Fruit fly (Drosophila melanogaster): ENCODE results near the gene Drsl6.

Gene Drsl6

DNA sequence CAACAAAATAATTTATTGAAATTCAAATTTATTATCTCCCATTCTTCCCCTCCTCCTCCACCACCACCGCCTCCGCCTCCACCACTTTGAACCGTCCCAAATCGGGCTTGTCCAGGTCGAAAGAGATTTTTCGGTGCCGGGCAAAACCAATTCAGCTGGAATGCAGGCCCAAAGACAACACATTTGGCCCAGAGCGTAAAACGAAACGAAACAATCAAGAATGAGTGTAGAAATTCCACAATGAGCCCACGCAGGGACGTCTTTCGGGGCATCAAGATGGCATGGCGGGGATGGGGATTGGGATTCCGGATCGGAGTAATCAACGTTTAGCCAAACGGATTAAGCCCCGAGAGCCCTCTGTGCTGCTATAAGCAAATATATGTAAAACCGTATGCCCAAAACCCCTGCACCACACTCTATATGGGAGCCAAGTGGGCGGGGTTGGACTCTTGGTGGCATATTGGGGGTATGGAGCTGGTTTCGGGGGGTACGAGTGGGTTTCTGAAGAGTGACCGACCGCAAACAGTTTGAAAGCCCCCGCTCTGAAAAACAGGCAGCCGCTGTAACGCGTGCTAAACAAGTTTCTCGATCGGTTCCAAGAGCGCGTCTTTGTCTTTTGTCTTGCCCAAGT is 47.9 kb upstream of the Drsl6 start:
- TF ChIP-seq Rel (GFP tag; optimal IDR thresholded peaks at IDR 0.05) (no peak), Rel (tag; optimal IDR thresholded peaks at IDR 0.05) (peak; percentile 29), dl (GFP tag; optimal IDR thresholded peaks at IDR 0.05; ENCODE audit: insufficient read depth in 1 of 2, partially characterized antibody in 2 of 2) (peak; percentile 18 to 41), psq (GFP tag; optimal IDR thresholded peaks at IDR 0.05) (peak; percentile 10), Abd-B (GFP tag; optimal IDR thresholded peaks at IDR 0.05) (no peak), Dif (GFP tag; optimal IDR thresholded peaks at IDR 0.05; ENCODE audit: partially characterized antibody) (peak; percentile 75)

DNA sequence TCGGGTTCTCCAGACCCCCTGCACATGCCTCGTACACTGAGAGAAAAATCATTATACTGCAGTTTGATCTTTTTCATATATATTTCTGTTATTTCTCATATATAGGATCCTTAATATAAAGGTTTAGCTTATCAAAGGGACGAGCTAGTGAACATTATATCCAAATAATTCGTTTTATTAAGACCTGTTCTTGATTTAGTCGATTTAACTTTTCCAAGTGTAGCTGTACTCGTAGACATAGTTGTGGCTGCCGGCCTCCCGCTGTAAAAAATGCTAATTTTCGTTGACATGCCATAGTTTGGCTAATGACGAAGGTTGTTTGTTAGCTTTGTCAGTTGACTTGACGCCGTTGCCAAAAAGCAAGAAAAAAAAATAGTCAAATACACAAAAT is 46.3 kb upstream of the Drsl6 start:
- TF ChIP-seq Dif (GFP tag; optimal IDR thresholded peaks at IDR 0.05; ENCODE audit: partially characterized antibody) (no peak), sage (GFP tag; optimal IDR thresholded peaks at IDR 0.05) (no peak), Rel (GFP tag; optimal IDR thresholded peaks at IDR 0.05) (no peak), Rel (tag; optimal IDR thresholded peaks at IDR 0.05) (no peak), dmrt93B (GFP tag; optimal IDR thresholded peaks at IDR 0.05) (no peak), fru (GFP tag; optimal IDR thresholded peaks at IDR 0.05) (peak; percentile 13), foxo (GFP tag; optimal IDR thresholded peaks at IDR 0.05) (peak in 1 of 2 experiments; percentile 15), Jra (GFP tag; optimal IDR thresholded peaks at IDR 0.05) (no peak), CrebA (GFP tag; optimal IDR thresholded peaks at IDR 0.05; ENCODE audit: borderline replicate concordance) (no peak), rgr (GFP tag; optimal IDR thresholded peaks at IDR 0.05) (no peak), dsf (GFP tag; optimal IDR thresholded peaks at IDR 0.05; ENCODE audit: borderline replicate concordance) (no peak), brk (GFP tag; optimal IDR thresholded peaks at IDR 0.05) (no peak), sv (GFP tag; optimal IDR thresholded peaks at IDR 0.05) (peak; percentile 77), Sp1 (GFP tag; optimal IDR thresholded peaks at IDR 0.05) (no peak), psq (GFP tag; optimal IDR thresholded peaks at IDR 0.05) (no peak), Vsx2 (GFP tag; optimal IDR thresholded peaks at IDR 0.05; ENCODE audit: partially characterized antibody) (no peak), tai (GFP tag; optimal IDR thresholded peaks at IDR 0.05) (no peak)

DNA sequence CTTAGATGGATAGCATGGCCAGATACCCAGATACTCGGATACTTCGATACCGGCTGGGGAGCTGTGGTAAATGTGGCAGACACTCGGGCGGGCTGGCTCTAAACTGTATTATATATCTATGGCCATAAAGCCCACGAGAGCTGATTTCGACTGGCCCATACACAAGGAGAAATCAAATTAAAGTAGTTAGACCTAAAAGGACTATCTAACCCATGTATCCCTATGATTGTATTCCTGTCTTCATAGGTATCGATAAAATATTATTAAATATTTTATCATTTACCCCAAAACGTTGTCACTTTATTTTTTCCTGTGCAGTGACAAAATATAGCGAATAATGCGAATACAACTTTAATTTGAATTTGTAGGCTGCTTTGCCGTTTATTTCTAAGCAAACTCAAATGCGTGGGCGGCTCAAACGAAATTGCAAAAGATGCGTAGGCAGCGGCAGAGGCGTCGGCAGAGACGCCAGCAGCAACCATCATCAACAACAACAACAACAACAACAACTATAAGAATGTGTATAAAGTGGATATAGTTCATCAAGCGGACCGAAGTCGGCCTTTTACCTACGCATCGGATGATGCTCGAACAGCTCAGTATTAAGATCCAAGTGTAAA is 45.8 kb upstream of the Drsl6 start:
- TF ChIP-seq GATAd (GFP tag; optimal IDR thresholded peaks at IDR 0.05) (no peak), Sp1 (GFP tag; optimal IDR thresholded peaks at IDR 0.05) (no peak), Hr78 (GFP tag; optimal IDR thresholded peaks at IDR 0.05) (no peak), ey (GFP tag; optimal IDR thresholded peaks at IDR 0.05) (no peak), Mio (GFP tag; optimal IDR thresholded peaks at IDR 0.05) (no peak), Hr83 (GFP tag; optimal IDR thresholded peaks at IDR 0.05; ENCODE audit: poor library complexity, severe bottlenecking) (no peak), CrebA (GFP tag; optimal IDR thresholded peaks at IDR 0.05; ENCODE audit: borderline replicate concordance) (no peak), pan (optimal IDR thresholded peaks at IDR 0.05) (no peak), tai (GFP tag; optimal IDR thresholded peaks at IDR 0.05) (no peak), Vsx2 (GFP tag; optimal IDR thresholded peaks at IDR 0.05; ENCODE audit: partially characterized antibody) (no peak), Dfd (GFP tag; optimal IDR thresholded peaks at IDR 0.05) (no peak), CG32264 (GFP tag; optimal IDR thresholded peaks at IDR 0.05) (no peak), dmrt93B (GFP tag; optimal IDR thresholded peaks at IDR 0.05) (no peak), psq (GFP tag; optimal IDR thresholded peaks at IDR 0.05) (no peak)

DNA sequence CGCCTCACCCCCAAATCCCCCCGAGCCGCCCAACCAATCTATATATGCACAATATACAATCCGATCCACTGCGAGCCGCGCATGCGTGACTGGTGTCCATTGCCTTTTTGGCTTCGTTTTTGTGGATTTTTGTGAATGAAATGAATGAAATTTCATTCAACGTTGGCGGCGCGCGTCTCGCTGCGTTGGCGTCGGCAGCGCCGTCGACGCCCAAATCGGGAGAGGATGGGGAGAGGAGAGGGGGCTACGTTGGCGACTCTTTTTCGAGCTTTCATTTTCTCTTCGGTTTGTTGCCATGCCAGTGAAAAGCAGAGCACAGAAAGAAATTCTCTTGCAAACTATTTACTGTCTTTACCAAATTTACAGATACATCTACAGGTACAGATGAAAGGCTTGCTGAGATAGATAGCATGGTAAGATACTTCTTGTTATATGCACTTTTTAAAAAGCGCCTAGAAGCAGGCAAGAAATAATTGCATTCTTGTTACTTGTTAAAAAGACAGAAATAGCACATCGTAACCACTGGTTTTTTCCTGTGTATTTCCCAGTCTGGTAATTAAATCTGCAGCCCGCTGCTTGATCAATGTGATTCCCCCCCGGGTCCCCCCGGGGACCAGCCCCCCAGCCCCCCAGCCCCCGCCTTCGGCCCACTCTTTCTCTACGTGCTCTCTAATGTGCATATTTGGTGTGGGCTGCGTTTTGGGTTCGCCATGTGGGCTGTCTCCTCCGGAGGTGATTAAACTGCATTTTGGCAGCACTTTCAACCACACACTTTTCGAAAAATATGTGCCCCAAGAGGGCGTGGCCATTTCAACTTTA is 44.2 kb upstream of the Drsl6 start:
- TF ChIP-seq N (GFP tag; optimal IDR thresholded peaks at IDR 0.05) (peak; percentile 11), pan (optimal IDR thresholded peaks at IDR 0.05) (no peak), CG9705 (GFP tag; optimal IDR thresholded peaks at IDR 0.05) (no peak), Mio (GFP tag; optimal IDR thresholded peaks at IDR 0.05) (no peak), psq (GFP tag; optimal IDR thresholded peaks at IDR 0.05) (peak; percentile 37), Hnf4 (GFP tag; optimal IDR thresholded peaks at IDR 0.05) (no peak), dsf (GFP tag; optimal IDR thresholded peaks at IDR 0.05; ENCODE audit: borderline replicate concordance) (no peak), HLH106 (tag; optimal IDR thresholded peaks at IDR 0.05) (peak; percentile 25), brk (GFP tag; optimal IDR thresholded peaks at IDR 0.05) (no peak), fru (GFP tag; optimal IDR thresholded peaks at IDR 0.05) (peak; percentile 14), Rel (GFP tag; optimal IDR thresholded peaks at IDR 0.05) (no peak), Rel (tag; optimal IDR thresholded peaks at IDR 0.05) (no peak), CG32264 (GFP tag; optimal IDR thresholded peaks at IDR 0.05) (no peak), dl (GFP tag; optimal IDR thresholded peaks at IDR 0.05; ENCODE audit: insufficient read depth in 1 of 2, partially characterized antibody in 2 of 2) (no peak), woc (GFP tag; optimal IDR thresholded peaks at IDR 0.05) (no peak), OdsH (GFP tag; optimal IDR thresholded peaks at IDR 0.05) (peak; percentile 8), Jra (GFP tag; optimal IDR thresholded peaks at IDR 0.05) (no peak), Abd-B (GFP tag; optimal IDR thresholded peaks at IDR 0.05) (no peak), CrebA (GFP tag; optimal IDR thresholded peaks at IDR 0.05; ENCODE audit: borderline replicate concordance) (no peak), tai (GFP tag; optimal IDR thresholded peaks at IDR 0.05) (no peak), usp (GFP tag; optimal IDR thresholded peaks at IDR 0.05) (no peak), Dif (GFP tag; optimal IDR thresholded peaks at IDR 0.05; ENCODE audit: partially characterized antibody) (no peak), sv (GFP tag; optimal IDR thresholded peaks at IDR 0.05) (no peak), Sp1 (GFP tag; optimal IDR thresholded peaks at IDR 0.05) (peak; percentile 32), br (GFP tag; optimal IDR thresholded peaks at IDR 0.05) (no peak), h (GFP tag; optimal IDR thresholded peaks at IDR 0.05) (peak; percentile 27), rgr (GFP tag; optimal IDR thresholded peaks at IDR 0.05) (peak; percentile 29), jim (GFP tag; optimal IDR thresholded peaks at IDR 0.05) (no peak), Myc (optimal IDR thresholded peaks at IDR 0.05) (no peak)
